Fruit fly (Drosophila melanogaster) whole organism, adult: ENCODE results near the gene Acp1.

Source experiments
- CG11617 ChIP-seq: fragments of 200-800 bp; sonication (Bioruptor generic); optimal IDR thresholded peaks from 2 replicates; lab custom pipeline; 2017; ENCODE audit warnings: mild to moderate bottlenecking, missing biosample characterization, missing genetic modification reagents, missing genetic modification characterization
- CG12768 ChIP-seq: fragments of 200-800 bp; sonication (Bioruptor generic); optimal IDR thresholded peaks from 2 replicates; lab custom pipeline; 2017; ENCODE audit warnings: missing biosample characterization, missing genetic modification characterization, mild to moderate bottlenecking, moderate library complexity, missing genetic modification reagents
- CG14711 ChIP-seq: fragments of 200-800 bp; sonication (Bioruptor generic); optimal IDR thresholded peaks from 2 replicates; lab custom pipeline; 2018; ENCODE audit warnings: missing biosample characterization, mild to moderate bottlenecking, missing genetic modification characterization, moderate library complexity
- CG1620 ChIP-seq: fragments of 200-800 bp; sonication (Bioruptor generic); optimal IDR thresholded peaks from 2 replicates; lab custom pipeline; 2016; ENCODE audit warnings: missing biosample characterization, missing genetic modification characterization
- CG33017 ChIP-seq: fragments of 200-800 bp; sonication (Bioruptor generic); optimal IDR thresholded peaks from 2 replicates; lab custom pipeline; 2018; ENCODE audit warnings: missing biosample characterization, mild to moderate bottlenecking, missing genetic modification characterization, moderate library complexity
- CG5204 ChIP-seq: fragments of 200-800 bp; sonication (Bioruptor generic); optimal IDR thresholded peaks from 2 replicates; lab custom pipeline; 2016; ENCODE audit warnings: missing biosample characterization, missing genetic modification characterization
- CG7045 ChIP-seq: fragments of 200-800 bp; sonication (Bioruptor generic); optimal IDR thresholded peaks from 2 replicates; lab custom pipeline; 2017; ENCODE audit warnings: missing biosample characterization, mild to moderate bottlenecking, missing genetic modification characterization
- CG7101 ChIP-seq: fragments of 200-800 bp; sonication (Bioruptor generic); optimal IDR thresholded peaks from 2 replicates; lab custom pipeline; 2018; ENCODE audit warnings: missing biosample characterization, mild to moderate bottlenecking, missing genetic modification characterization, moderate library complexity
- Clk ChIP-seq: fragments of 200-800 bp; sonication (Bioruptor generic); optimal IDR thresholded peaks from 2 replicates; lab custom pipeline; 2017; ENCODE audit warnings: missing biosample characterization, missing genetic modification characterization
- Crg-1 ChIP-seq: fragments of 200-800 bp; sonication (Bioruptor generic); optimal IDR thresholded peaks from 2 replicates; lab custom pipeline; 2016; ENCODE audit warnings: missing biosample characterization, missing genetic modification characterization
- Hr96 ChIP-seq: fragments of 200-800 bp; sonication (Bioruptor generic); optimal IDR thresholded peaks from 2 replicates; lab custom pipeline; 2016; ENCODE audit warnings: missing biosample characterization, missing genetic modification characterization
- Mnt ChIP-seq: fragments of 200-800 bp; sonication (Bioruptor generic); optimal IDR thresholded peaks from 2 replicates; lab custom pipeline; 2016; ENCODE audit warnings: missing biosample characterization, mild to moderate bottlenecking, missing genetic modification characterization
- bab1 ChIP-seq: fragments of 200-800 bp; sonication (Bioruptor generic); optimal IDR thresholded peaks from 3 replicates; lab custom pipeline; 2019; ENCODE audit warnings: missing biosample characterization, mild to moderate bottlenecking, missing genetic modification characterization, moderate library complexity
- cic ChIP-seq: fragments of 200-800 bp; sonication (Bioruptor generic); optimal IDR thresholded peaks from 2 replicates; lab custom pipeline; 2017; ENCODE audit warnings: missing biosample characterization, mild to moderate bottlenecking, missing genetic modification characterization, moderate library complexity
- cnc ChIP-seq, 2 experiments: fragments of >200 bp; optimal IDR thresholded peaks; 2 replicates each; lab custom pipeline; 2017
- kay ChIP-seq: fragments of 200-800 bp; sonication (Bioruptor generic); peaks from one replicate; lab custom pipeline; 2016; ENCODE audit warnings: missing biosample characterization, missing genetic modification characterization, borderline replicate concordance
- ovo ChIP-seq: fragments of 200-800 bp; sonication (Bioruptor generic); optimal IDR thresholded peaks from 2 replicates; lab custom pipeline; 2016; ENCODE audit warnings: missing biosample characterization, missing genetic modification characterization
- pad ChIP-seq: fragments of 200-800 bp; sonication (Bioruptor generic); optimal IDR thresholded peaks from 3 replicates; lab custom pipeline; 2017; ENCODE audit warnings: missing biosample characterization, missing genetic modification characterization, mild to moderate bottlenecking, moderate library complexity, missing genetic modification reagents
- tj ChIP-seq: fragments of 200-800 bp; sonication (Bioruptor generic); optimal IDR thresholded peaks from 3 replicates; lab custom pipeline; 2017; ENCODE audit warnings: missing biosample characterization, mild to moderate bottlenecking, missing genetic modification characterization, moderate library complexity
- toe ChIP-seq: fragments of 200-800 bp; sonication (Bioruptor generic); optimal IDR thresholded peaks from 2 replicates; lab custom pipeline; 2016; ENCODE audit warnings: missing biosample characterization, missing genetic modification characterization

Gene Acp1

dm6 chr2L:7756835-7757234 lies 15.5 kb upstream of the Acp1 start:
- no peak for TF ChIP-seq Mnt (GFP tag; lab: Kevin White, UChicago)
- no peak for TF ChIP-seq Clk (GFP tag; lab: Kevin White, UChicago)
- no peak for TF ChIP-seq cic (GFP tag; lab: Kevin White, UChicago)
- TF ChIP-seq toe (GFP tag; lab: Kevin White, UChicago) = no peak
- no peak for TF ChIP-seq ovo (GFP tag; lab: Kevin White, UChicago)
- TF ChIP-seq CG33017 (tag; lab: Kevin White, UChicago) = no peak
- TF ChIP-seq CG7101 (tag; lab: Kevin White, UChicago) = no peak
- no peak for TF ChIP-seq CG14711 (tag; lab: Kevin White, UChicago)
- TF ChIP-seq CG11617 = no peak

- no peak for TF ChIP-seq CG33017 (tag; lab: Kevin White, UChicago)
- TF ChIP-seq cnc (optimal IDR thresholded peaks at IDR 0.05; lab: Kevin White, UChicago) = no peak
- TF ChIP-seq kay = no peak
- no peak for TF ChIP-seq bab1 (GFP tag; lab: Kevin White, UChicago)
- no peak for TF ChIP-seq Crg-1 (GFP tag; lab: Kevin White, UChicago)
- no peak for TF ChIP-seq Mnt (GFP tag; lab: Kevin White, UChicago)
- no peak for TF ChIP-seq pad (GFP tag; lab: Kevin White, UChicago)
- TF ChIP-seq cic (GFP tag; lab: Kevin White, UChicago) = no peak
- no peak for TF ChIP-seq CG1620 (GFP tag; lab: Kevin White, UChicago)
- TF ChIP-seq CG11617 = no peak
- TF ChIP-seq CG7101 (tag; lab: Kevin White, UChicago) = no peak
These were observed 13.2 kb upstream of the Acp1 start for dm6 chr2L:7754539-7754938.

dm6 chr2L:7753874-7754273 lies 12.5 kb upstream of the Acp1 start, which contains the start of gene CG46025:
Gene CG46025, plus strand, starts transcription at chr2L:7754174.
- TF ChIP-seq CG5204 (GFP tag; lab: Kevin White, UChicago) = no peak
- no peak for TF ChIP-seq Hr96 (GFP tag; lab: Kevin White, UChicago)
- no peak for TF ChIP-seq ovo (GFP tag; lab: Kevin White, UChicago)
- TF ChIP-seq Crg-1 (GFP tag; lab: Kevin White, UChicago) = no peak
- TF ChIP-seq tj (GFP tag; lab: Kevin White, UChicago) = no peak
- no peak for TF ChIP-seq Mnt (GFP tag; lab: Kevin White, UChicago)
- no peak for TF ChIP-seq CG33017 (tag; lab: Kevin White, UChicago)
- no peak for TF ChIP-seq pad (GFP tag; lab: Kevin White, UChicago)
- no peak for TF ChIP-seq CG7045 (GFP tag; lab: Kevin White, UChicago)
- no peak for TF ChIP-seq cnc (optimal IDR thresholded peaks at IDR 0.05; lab: Kevin White, UChicago)
- TF ChIP-seq CG11617 = no peak

dm6 chr2L:7753086-7753485 lies 11.7 kb upstream of the Acp1 start, which contains the start of gene CG7203:
Gene CG7203, minus strand, starts transcription at chr2L:7753186.
- TF ChIP-seq cnc (optimal IDR thresholded peaks at IDR 0.05; lab: Kevin White, UChicago) (no peak), CG14711 (tag; lab: Kevin White, UChicago) (no peak), CG11617 (no peak)

- TF ChIP-seq toe (GFP tag; lab: Kevin White, UChicago) (no peak), CG14711 (tag; lab: Kevin White, UChicago) (no peak), CG11617 (no peak), bab1 (GFP tag; lab: Kevin White, UChicago) (no peak), CG12768 (GFP tag; lab: Kevin White, UChicago) (no peak), CG7101 (tag; lab: Kevin White, UChicago) (no peak), kay (no peak), CG5204 (GFP tag; lab: Kevin White, UChicago) (no peak), Clk (GFP tag; lab: Kevin White, UChicago) (no peak), pad (GFP tag; lab: Kevin White, UChicago) (no peak)
These were observed 9.4 kb upstream of the Acp1 start for dm6 chr2L:7750631-7751161.

dm6 chr2L:7746975-7747374 lies 5.6 kb upstream of the Acp1 start, which contains the start of gene ATPsynGL:
Gene ATPsynGL, plus strand, starts transcription at chr2L:7747275.
- TF ChIP-seq cic (GFP tag; lab: Kevin White, UChicago) (no peak), Clk (GFP tag; lab: Kevin White, UChicago) (no peak), CG5204 (GFP tag; lab: Kevin White, UChicago) (no peak), Mnt (GFP tag; lab: Kevin White, UChicago) (no peak), tj (GFP tag; lab: Kevin White, UChicago) (no peak), CG11617 (no peak), cnc (optimal IDR thresholded peaks at IDR 0.05; lab: Kevin White, UChicago) (no peak), CG7045 (GFP tag; lab: Kevin White, UChicago) (no peak), Hr96 (GFP tag; lab: Kevin White, UChicago) (no peak), CG12768 (GFP tag; lab: Kevin White, UChicago) (no peak), kay (no peak), CG14711 (tag; lab: Kevin White, UChicago) (no peak), pad (GFP tag; lab: Kevin White, UChicago) (no peak), CG33017 (tag; lab: Kevin White, UChicago) (no peak), toe (GFP tag; lab: Kevin White, UChicago) (no peak), ovo (GFP tag; lab: Kevin White, UChicago) (no peak), bab1 (GFP tag; lab: Kevin White, UChicago) (no peak), Crg-1 (GFP tag; lab: Kevin White, UChicago) (no peak)
